Worm (Caenorhabditis elegans) whole organism, L4 larva: ENCODE results near the gene F42C5.3.

Experiments
- aly-2 ChIP-seq: sonication (generic microtip); optimal IDR thresholded peaks from 2 replicates; lab custom pipeline; 2018; ENCODE audit warnings: missing biosample characterization, missing genetic modification characterization
- ces-1 ChIP-seq: fragments of 150-350 bp; sonication (generic microtip); optimal IDR thresholded peaks from 4 replicates; lab custom pipeline; 2014; ENCODE audit warnings: missing biosample characterization, missing genetic modification reagents, missing genetic modification characterization
- ctbp-1 ChIP-seq: fragments of 200-800 bp; sonication (Bioruptor generic); IDR thresholded peaks from 2 replicates; pipeline ENCODE4 v1.3.6; 2022; ENCODE audit warnings: missing genetic modification reagents, missing genetic modification characterization, missing compliant biosample characterization
- nhr-77 ChIP-seq: fragments of 150-350 bp; optimal IDR thresholded peaks from 2 replicates; lab custom pipeline; 2014; ENCODE audit warnings: missing biosample characterization, missing genetic modification characterization
- pqm-1 ChIP-seq: sonication (generic microtip); optimal IDR thresholded peaks from 2 replicates; lab custom pipeline; 2017; ENCODE audit warnings: missing biosample characterization, missing genetic modification characterization
- unc-62 ChIP-seq, 3 experiments: fragments of 150-350 bp in 1 of 3; sonication (generic microtip); optimal IDR thresholded peaks in 2 of 3; peaks in 1 of 3; 1 replicate in 1 of 3; 2 replicates in 2 of 3; lab custom pipeline; 2014 to 2017; ENCODE audit warnings: missing biosample characterization in 3 of 3, missing genetic modification characterization in 3 of 3, missing genetic modification reagents in 3 of 3, missing genotype in 1 of 3

ce11 chrIV:7325698-7326097 lies 38.3 kb upstream of the F42C5.3 start:
- no peak for TF ChIP-seq aly-2 (tag; lab: Kevin White, UChicago)
- TF ChIP-seq pqm-1 (tag; lab: Kevin White, UChicago): peak; percentile 77
- no peak for TF ChIP-seq ctbp-1 (GFP tag; lab: Robert Waterston, UW)
- TF ChIP-seq nhr-77 (tag; lab: Kevin White, UChicago): no peak
- TF ChIP-seq unc-62 (GFP tag; optimal IDR thresholded peaks at IDR 0.05 in 1 of 2; lab: Kevin White, UChicago): peak in 1 of 2 experiments; percentile 74
- no peak for TF ChIP-seq unc-62 (tag; optimal IDR thresholded peaks at IDR 0.05; lab: Kevin White, UChicago)
- no peak for TF ChIP-seq ces-1 (GFP tag; lab: Kevin White, UChicago)
